Fruit fly (Drosophila melanogaster): ENCODE measurements around the gene gish.

Gene gish

dm6 chr3R:16266712-16267111 is 5.5 kb upstream of the gish start, which contains the start of gene Mst89B:
TSS of gene Mst89B (plus strand) at chr3R:16267012.
- TF ChIP-seq Mnt (GFP tag; optimal IDR thresholded peaks at IDR 0.05): no peak

dm6 chr3R:16272754-16273502 is 676 bp downstream of the gish start:
- no peak for TF ChIP-seq ovo (GFP tag; optimal IDR thresholded peaks at IDR 0.05)
- peak; percentile 63 for TF ChIP-seq kay (GFP tag; ENCODE audit: borderline replicate concordance)
- peak; percentile 87 for TF ChIP-seq pad (GFP tag; optimal IDR thresholded peaks at IDR 0.05)
- TF ChIP-seq tj (GFP tag; optimal IDR thresholded peaks at IDR 0.05): peak; percentile 51
- no peak for TF ChIP-seq Hr96 (GFP tag; optimal IDR thresholded peaks at IDR 0.05)
- no peak for TF ChIP-seq toe (GFP tag; optimal IDR thresholded peaks at IDR 0.05)
- no peak for TF ChIP-seq Crg-1 (GFP tag; optimal IDR thresholded peaks at IDR 0.05)
- peak; percentile 28 for TF ChIP-seq Mnt (GFP tag; optimal IDR thresholded peaks at IDR 0.05)
- TF ChIP-seq bab1 (GFP tag; optimal IDR thresholded peaks at IDR 0.05): peak; percentile 59
- no peak for TF ChIP-seq CG1620 (GFP tag; optimal IDR thresholded peaks at IDR 0.05)

- TF ChIP-seq Mnt (GFP tag; optimal IDR thresholded peaks at IDR 0.05): peak; percentile 3
- no peak for TF ChIP-seq CG12768 (GFP tag; optimal IDR thresholded peaks at IDR 0.05)
- peak; percentile 85 for TF ChIP-seq kay (GFP tag; ENCODE audit: borderline replicate concordance)
- no peak for TF ChIP-seq CG14711 (tag; optimal IDR thresholded peaks at IDR 0.05)
- peak; percentile 60 for TF ChIP-seq tj (GFP tag; optimal IDR thresholded peaks at IDR 0.05)
Measured at dm6 chr3R:16273503-16274131, 1.4 kb downstream of the gish start.

dm6 chr3R:16274534-16274933 is 2.3 kb downstream of the gish start:
- TF ChIP-seq bab1 (GFP tag; optimal IDR thresholded peaks at IDR 0.05) (no peak), Hr96 (GFP tag; optimal IDR thresholded peaks at IDR 0.05) (no peak), kay (GFP tag; ENCODE audit: borderline replicate concordance) (no peak), CG11617 (GFP tag; optimal IDR thresholded peaks at IDR 0.05) (no peak), Clk (GFP tag; optimal IDR thresholded peaks at IDR 0.05) (no peak), pad (GFP tag; optimal IDR thresholded peaks at IDR 0.05) (peak; percentile 86), ovo (GFP tag; optimal IDR thresholded peaks at IDR 0.05) (no peak), CG5204 (GFP tag; optimal IDR thresholded peaks at IDR 0.05) (no peak), cic (GFP tag; optimal IDR thresholded peaks at IDR 0.05) (no peak)

dm6 chr3R:16275329-16275728 is 3.1 kb downstream of the gish start:
- TF ChIP-seq CG14711 (tag; optimal IDR thresholded peaks at IDR 0.05) (no peak), cic (GFP tag; optimal IDR thresholded peaks at IDR 0.05) (no peak), bab1 (GFP tag; optimal IDR thresholded peaks at IDR 0.05) (no peak), Clk (GFP tag; optimal IDR thresholded peaks at IDR 0.05) (no peak)

dm6 chr3R:16275890-16276619 is 3.8 kb downstream of the gish start:
- no peak for TF ChIP-seq Crg-1 (GFP tag; optimal IDR thresholded peaks at IDR 0.05)
- TF ChIP-seq CG7101 (tag; optimal IDR thresholded peaks at IDR 0.05): no peak
- TF ChIP-seq CG7045 (GFP tag; optimal IDR thresholded peaks at IDR 0.05): no peak
- TF ChIP-seq Mnt (GFP tag; optimal IDR thresholded peaks at IDR 0.05): no peak
- no peak for TF ChIP-seq CG33017 (tag; optimal IDR thresholded peaks at IDR 0.05)
- TF ChIP-seq Clk (GFP tag; optimal IDR thresholded peaks at IDR 0.05): no peak
- TF ChIP-seq CG1620 (GFP tag; optimal IDR thresholded peaks at IDR 0.05): no peak
- no peak for TF ChIP-seq cnc (optimal IDR thresholded peaks at IDR 0.05)
- no peak for TF ChIP-seq pad (GFP tag; optimal IDR thresholded peaks at IDR 0.05)
- TF ChIP-seq CG11617 (GFP tag; optimal IDR thresholded peaks at IDR 0.05): no peak
- no peak for TF ChIP-seq bab1 (GFP tag; optimal IDR thresholded peaks at IDR 0.05)

dm6 chr3R:16276992-16277391 is 4.7 kb downstream of the gish start:
- no peak for TF ChIP-seq cic (GFP tag; optimal IDR thresholded peaks at IDR 0.05)
- no peak for TF ChIP-seq Crg-1 (GFP tag; optimal IDR thresholded peaks at IDR 0.05)
- peak; percentile 66 for TF ChIP-seq kay (GFP tag; ENCODE audit: borderline replicate concordance)
- TF ChIP-seq bab1 (GFP tag; optimal IDR thresholded peaks at IDR 0.05): peak; percentile 34
